Fruit fly (Drosophila melanogaster) whole organism, embryonic: ENCODE data around the gene CG43354.

Experiments used
- CG11398 ChIP-seq: fragments of 200-800 bp; sonication (Bioruptor generic); optimal IDR thresholded peaks from 2 replicates; lab custom pipeline; 2016; ENCODE audit warnings: missing biosample characterization, missing genetic modification characterization
- CG11456 ChIP-seq: fragments of 200-800 bp; sonication (Bioruptor generic); IDR thresholded peaks from 3 replicates; pipeline ENCODE4 v1.3.6; 2022; ENCODE audit warnings: missing biosample characterization, missing genetic modification characterization
- CG11696 ChIP-seq: fragments of 200-800 bp; sonication (Bioruptor generic); IDR thresholded peaks from 2 replicates; pipeline ENCODE4 v1.3.6; 2022; ENCODE audit warnings: missing biosample characterization, missing genetic modification characterization
- CG13287 ChIP-seq: fragments of 200-800 bp; sonication (Bioruptor generic); IDR thresholded peaks from 2 replicates; pipeline ENCODE4 v1.3.6; 2022; ENCODE audit warnings: missing biosample characterization, missing genetic modification characterization; ENCODE audit not compliant: partially characterized antibody
- CG13775 ChIP-seq: fragments of 200-800 bp; sonication (Bioruptor generic); optimal IDR thresholded peaks from 3 replicates; lab custom pipeline; 2017; ENCODE audit warnings: missing biosample characterization, mild to moderate bottlenecking, missing genetic modification characterization
- CG13894 ChIP-seq: fragments of 200-800 bp; sonication (Bioruptor generic); optimal IDR thresholded peaks from 3 replicates; lab custom pipeline; 2018; ENCODE audit warnings: missing biosample characterization, mild to moderate bottlenecking, missing genetic modification characterization, moderate library complexity
- CG15514 ChIP-seq: fragments of 200-800 bp; sonication (Bioruptor generic); optimal IDR thresholded peaks from 3 replicates; lab custom pipeline; 2017; ENCODE audit warnings: missing biosample characterization, missing genetic modification characterization, mild to moderate bottlenecking, moderate library complexity, missing genetic modification reagents
- CG15696 ChIP-seq: fragments of 200-800 bp; sonication (Bioruptor generic); optimal IDR thresholded peaks from 2 replicates; lab custom pipeline; 2019; ENCODE audit warnings: missing biosample characterization, mild to moderate bottlenecking, missing genetic modification characterization, moderate library complexity
- CG16863 ChIP-seq: fragments of 200-800 bp; sonication (Bioruptor generic); optimal IDR thresholded peaks from 3 replicates; lab custom pipeline; 2016; ENCODE audit warnings: missing biosample characterization, missing genetic modification characterization
- CG1792 ChIP-seq: fragments of 200-800 bp; sonication (Bioruptor generic); optimal IDR thresholded peaks from 2 replicates; lab custom pipeline; 2016; ENCODE audit warnings: missing biosample characterization, missing genetic modification characterization
- CG18764 ChIP-seq: fragments of 200-800 bp; sonication (Bioruptor generic); optimal IDR thresholded peaks from 3 replicates; lab custom pipeline; 2016; ENCODE audit warnings: missing biosample characterization, missing genetic modification characterization
- CG2129 ChIP-seq: fragments of 200-800 bp; sonication (Bioruptor generic); IDR thresholded peaks from 2 replicates; pipeline ENCODE4 v1.3.6; 2022; ENCODE audit warnings: missing biosample characterization, missing genetic modification characterization; ENCODE audit not compliant: partially characterized antibody
- CG2712 ChIP-seq: fragments of 200-800 bp; optimal IDR thresholded peaks from 3 replicates; lab custom pipeline; 2019; ENCODE audit warnings: missing biosample characterization, mild to moderate bottlenecking, missing genetic modification characterization, moderate library complexity
- CG31365 ChIP-seq: fragments of 200-800 bp; sonication (Bioruptor generic); optimal IDR thresholded peaks from 2 replicates; lab custom pipeline; 2018; ENCODE audit warnings: missing biosample characterization, mild to moderate bottlenecking, missing genetic modification characterization
- CG4328 ChIP-seq: fragments of 200-800 bp; sonication (Bioruptor generic); optimal IDR thresholded peaks from 3 replicates; lab custom pipeline; 2017; ENCODE audit warnings: missing biosample characterization, missing genetic modification reagents, missing genetic modification characterization
- CG5245 ChIP-seq: fragments of 200-800 bp; sonication (Bioruptor generic); optimal IDR thresholded peaks from 3 replicates; lab custom pipeline; 2016; ENCODE audit warnings: missing biosample characterization, missing genetic modification characterization
- CG7372 ChIP-seq: fragments of 200-800 bp; sonication (Bioruptor generic); IDR thresholded peaks from 2 replicates; pipeline ENCODE4 v1.3.6; 2022; ENCODE audit warnings: missing biosample characterization, missing genetic modification characterization
- CG9797 ChIP-seq: fragments of 200-800 bp; sonication (Bioruptor generic); optimal IDR thresholded peaks from 3 replicates; lab custom pipeline; 2018; ENCODE audit warnings: missing biosample characterization, mild to moderate bottlenecking, missing genetic modification characterization
- CG9817 ChIP-seq: fragments of 200-800 bp; sonication (Bioruptor generic); optimal IDR thresholded peaks from 2 replicates; lab custom pipeline; 2018; ENCODE audit warnings: missing biosample characterization, mild to moderate bottlenecking, missing genetic modification characterization, moderate library complexity
- D ChIP-seq, 2 experiments: fragments of 200-800 bp in 1 of 2; fragments of >200 bp in 1 of 2; sonication (Bioruptor generic) in 1 of 2; optimal IDR thresholded peaks; 2 replicates in 1 of 2; 3 replicates in 1 of 2; lab custom pipeline; 2017; ENCODE audit warnings: mild to moderate bottlenecking in 1 of 2, missing biosample characterization in 1 of 2, missing genetic modification characterization in 1 of 2, missing genetic modification reagents in 1 of 2
- Doc2 ChIP-seq: fragments of 200-800 bp; sonication (Bioruptor generic); IDR thresholded peaks from 2 replicates; pipeline ENCODE4 v1.3.6; 2022; ENCODE audit warnings: missing biosample characterization, missing genetic modification characterization
- ERR ChIP-seq: fragments of 200-800 bp; sonication (Bioruptor generic); optimal IDR thresholded peaks from 2 replicates; lab custom pipeline; 2016; ENCODE audit warnings: missing biosample characterization, missing genetic modification characterization
- Fer2 ChIP-seq: fragments of 200-800 bp; sonication (Bioruptor generic); optimal IDR thresholded peaks from 2 replicates; lab custom pipeline; 2018; ENCODE audit warnings: missing biosample characterization, mild to moderate bottlenecking, missing genetic modification characterization, moderate library complexity
- GATAe ChIP-seq: fragments of 200-800 bp; sonication (Bioruptor generic); conservative IDR thresholded peaks from 2 replicates; pipeline ENCODE4 v1.3.6; 2022; ENCODE audit warnings: missing biosample characterization, missing genetic modification characterization
- H2.0 ChIP-seq: fragments of 200-800 bp; sonication (Bioruptor generic); IDR thresholded peaks from 2 replicates; pipeline ENCODE4 v1.3.6; 2022; ENCODE audit warnings: missing biosample characterization, missing genetic modification characterization
- HLH3B ChIP-seq: fragments of 200-800 bp; sonication (Bioruptor generic); IDR thresholded peaks from 2 replicates; pipeline ENCODE4 v1.3.6; 2022; ENCODE audit warnings: missing biosample characterization, missing genetic modification characterization
- Nf-YC ChIP-seq: fragments of 200-800 bp; optimal IDR thresholded peaks from 3 replicates; lab custom pipeline; 2019; ENCODE audit warnings: missing biosample characterization, mild to moderate bottlenecking, missing genetic modification characterization, moderate library complexity
- TFAM ChIP-seq: fragments of 200-800 bp; sonication (Bioruptor generic); optimal IDR thresholded peaks from 2 replicates; lab custom pipeline; 2017; ENCODE audit warnings: missing biosample characterization, missing genetic modification characterization, inconsistent platforms
- az2 ChIP-seq: fragments of 200-800 bp; sonication (Bioruptor generic); optimal IDR thresholded peaks from 3 replicates; lab custom pipeline; 2016; ENCODE audit warnings: missing biosample characterization, missing genetic modification characterization
- cas ChIP-seq: fragments of 200-800 bp; sonication (Bioruptor generic); IDR thresholded peaks from 2 replicates; pipeline ENCODE4 v1.3.6; 2022; ENCODE audit warnings: missing biosample characterization, missing genetic modification characterization
- caup ChIP-seq: fragments of 200-800 bp; sonication (Bioruptor generic); optimal IDR thresholded peaks from 3 replicates; lab custom pipeline; 2017; ENCODE audit warnings: missing biosample characterization, mild to moderate bottlenecking, missing genetic modification characterization, moderate library complexity; ENCODE audit not compliant: severe bottlenecking
- croc ChIP-seq: fragments of 200-800 bp; sonication (Bioruptor generic); conservative IDR thresholded peaks from 3 replicates; pipeline ENCODE4 v1.3.6; 2022; ENCODE audit warnings: missing biosample characterization, missing genetic modification characterization
- cwo ChIP-seq: fragments of 200-800 bp; sonication (Bioruptor generic); optimal IDR thresholded peaks from 3 replicates; lab custom pipeline; 2017; ENCODE audit warnings: missing biosample characterization, missing genetic modification characterization, mild to moderate bottlenecking, moderate library complexity, missing genetic modification reagents
- danr ChIP-seq: fragments of 200-800 bp; sonication (Bioruptor generic); IDR thresholded peaks from 2 replicates; pipeline ENCODE4 v1.3.6; 2022; ENCODE audit warnings: missing biosample characterization, missing genetic modification characterization
- dmrt99B ChIP-seq: fragments of 200-800 bp; sonication (Bioruptor generic); optimal IDR thresholded peaks from 2 replicates; lab custom pipeline; 2018; ENCODE audit warnings: missing biosample characterization, mild to moderate bottlenecking, missing genetic modification characterization, moderate library complexity
- gsb-n ChIP-seq: fragments of 200-800 bp; sonication (Bioruptor generic); optimal IDR thresholded peaks from 3 replicates; lab custom pipeline; 2018; ENCODE audit warnings: missing biosample characterization, mild to moderate bottlenecking, missing genetic modification characterization
- jing ChIP-seq: fragments of 200-800 bp; sonication (Bioruptor generic); optimal IDR thresholded peaks from 2 replicates; lab custom pipeline; 2018; ENCODE audit warnings: missing biosample characterization, mild to moderate bottlenecking, missing genetic modification characterization
- kni ChIP-seq: fragments of 200-800 bp; sonication (Bioruptor generic); optimal IDR thresholded peaks from 3 replicates; lab custom pipeline; 2017; ENCODE audit warnings: mild to moderate bottlenecking, missing biosample characterization, missing genetic modification reagents, missing genetic modification characterization
- knrl ChIP-seq: fragments of 200-800 bp; sonication (Bioruptor generic); IDR thresholded peaks from 3 replicates; pipeline ENCODE4 v1.3.6; 2022; ENCODE audit warnings: missing biosample characterization, missing genetic modification characterization; ENCODE audit not compliant: partially characterized antibody
- lilli ChIP-seq: fragments of 200-800 bp; sonication (Bioruptor generic); optimal IDR thresholded peaks from 3 replicates; lab custom pipeline; 2016; ENCODE audit warnings: missing biosample characterization, missing genetic modification characterization
- mam ChIP-seq: fragments of 200-800 bp; sonication (Bioruptor generic); optimal IDR thresholded peaks from 3 replicates; lab custom pipeline; 2016; ENCODE audit warnings: missing biosample characterization, missing genetic modification characterization
- nerfin-1 ChIP-seq: fragments of 200-800 bp; sonication (Bioruptor generic); optimal IDR thresholded peaks from 3 replicates; lab custom pipeline; 2019; ENCODE audit warnings: missing biosample characterization, mild to moderate bottlenecking, missing genetic modification characterization, moderate library complexity
- odd ChIP-seq: fragments of 200-800 bp; sonication (Bioruptor generic); optimal IDR thresholded peaks from 2 replicates; lab custom pipeline; 2017; ENCODE audit warnings: missing biosample characterization, mild to moderate bottlenecking, missing genetic modification characterization
- peb ChIP-seq: fragments of 200-800 bp; sonication (Bioruptor generic); IDR thresholded peaks from 2 replicates; pipeline ENCODE4 v1.3.6; 2022; ENCODE audit warnings: missing biosample characterization, missing genetic modification characterization
- pros ChIP-seq: fragments of 200-800 bp; sonication (Bioruptor generic); optimal IDR thresholded peaks from 3 replicates; lab custom pipeline; 2019; ENCODE audit warnings: missing biosample characterization, mild to moderate bottlenecking, missing genetic modification characterization, moderate library complexity
- psq ChIP-seq: fragments of 200-800 bp; sonication (Bioruptor generic); optimal IDR thresholded peaks from 2 replicates; lab custom pipeline; 2017; ENCODE audit warnings: missing biosample characterization, missing genetic modification characterization
- salm ChIP-seq: fragments of 200-800 bp; sonication (Bioruptor generic); optimal IDR thresholded peaks from 2 replicates; lab custom pipeline; 2018; ENCODE audit warnings: missing biosample characterization, mild to moderate bottlenecking, missing genetic modification characterization
- zen ChIP-seq: fragments of 200-800 bp; sonication (Bioruptor generic); optimal IDR thresholded peaks from 3 replicates; lab custom pipeline; 2018; ENCODE audit warnings: missing biosample characterization, mild to moderate bottlenecking, missing genetic modification characterization, moderate library complexity

The CG43354 gene

dm6 chr2L:18319577-18320316 is 10.5 kb upstream of the CG43354 start, which contains the start of gene Fas3 (continued):
- no peak for TF ChIP-seq az2 (GFP tag; lab: Kevin White, UChicago)
- TF ChIP-seq CG31365 (tag; lab: Kevin White, UChicago) = peak; percentile 21
- TF ChIP-seq CG15696 (tag; lab: Kevin White, UChicago) = no peak
- TF ChIP-seq CG11398 = no peak
- TF ChIP-seq CG7372 (GFP tag; lab: Robert Waterston, UW) = no peak
- TF ChIP-seq cwo = no peak
- TF ChIP-seq TFAM (GFP tag; lab: Kevin White, UChicago) = no peak
- no peak for TF ChIP-seq CG9817 (tag; lab: Kevin White, UChicago)
- no peak for TF ChIP-seq peb
- peak; percentile 30 for TF ChIP-seq gsb-n
- no peak for TF ChIP-seq CG13775 (GFP tag; lab: Kevin White, UChicago)
- TF ChIP-seq pros (GFP tag; lab: Kevin White, UChicago) = no peak
- TF ChIP-seq Fer2 = no peak
- peak; percentile 0 for TF ChIP-seq kni
- no peak for TF ChIP-seq salm (tag; lab: Kevin White, UChicago)
- TF ChIP-seq Doc2 = no peak
- peak; percentile 8 for TF ChIP-seq lilli (GFP tag; lab: Kevin White, UChicago)
- TF ChIP-seq odd (GFP tag; lab: Kevin White, UChicago) = peak; percentile 55
- peak; percentile 94 for TF ChIP-seq CG13894 (tag; lab: Kevin White, UChicago)
- no peak for TF ChIP-seq CG4328 (GFP tag; lab: Kevin White, UChicago)
- no peak for TF ChIP-seq CG2129 (GFP tag; lab: Robert Waterston, UW)
- peak; percentile 17 for TF ChIP-seq CG2712 (tag; lab: Kevin White, UChicago)
- no peak for TF ChIP-seq croc (GFP tag; lab: Robert Waterston, UW)
- TF ChIP-seq jing (GFP tag; lab: Kevin White, UChicago) = peak; percentile 2
- no peak for TF ChIP-seq CG11696 (GFP tag; lab: Robert Waterston, UW)
- no peak for TF ChIP-seq CG18764 (GFP tag; lab: Kevin White, UChicago)
- no peak for TF ChIP-seq ERR (GFP tag; lab: Kevin White, UChicago)
- 0 out of 2 replicates have a peak, but pooled peaks have one; percentile 10 for TF ChIP-seq HLH3B
- peak; percentile 51; the same call in 1 of the 2 replicates for TF ChIP-seq CG13287 (GFP tag; lab: Robert Waterston, UW)
- peak; percentile 46; the same call in 2 of the 3 replicates for TF ChIP-seq knrl (GFP tag; lab: Robert Waterston, UW)
- TF ChIP-seq psq (GFP tag; lab: Kevin White, UChicago) = no peak
- no peak for TF ChIP-seq CG11456 (GFP tag; lab: Robert Waterston, UW)
- TF ChIP-seq CG16863 (GFP tag; lab: Kevin White, UChicago) = no peak
- no peak for TF ChIP-seq D (optimal IDR thresholded peaks at IDR 0.05; lab: Kevin White, UChicago)
- TF ChIP-seq D (GFP tag; optimal IDR thresholded peaks at IDR 0.05; lab: Kevin White, UChicago) = peak; percentile 37
- peak; percentile 21 for TF ChIP-seq nerfin-1
- no peak for TF ChIP-seq H2.0 (GFP tag; lab: Robert Waterston, UW)
- no peak for TF ChIP-seq danr (GFP tag; lab: Robert Waterston, UW)
- TF ChIP-seq cas (GFP tag; lab: Robert Waterston, UW) = no peak
- peak; percentile 47 for TF ChIP-seq CG15514 (GFP tag; lab: Kevin White, UChicago)
- TF ChIP-seq mam (GFP tag; lab: Kevin White, UChicago) = no peak
- no peak for TF ChIP-seq zen (tag; lab: Kevin White, UChicago)
- TF ChIP-seq CG1792 (GFP tag; lab: Kevin White, UChicago) = no peak
- TF ChIP-seq CG5245 (GFP tag; lab: Kevin White, UChicago) = no peak
- no peak for TF ChIP-seq CG9797 (GFP tag; lab: Kevin White, UChicago)
- no peak for TF ChIP-seq GATAe (GFP tag; lab: Robert Waterston, UW)
- peak; percentile 59 for TF ChIP-seq caup (GFP tag; lab: Kevin White, UChicago)
- TF ChIP-seq dmrt99B (tag; lab: Kevin White, UChicago) = no peak
- TF ChIP-seq Nf-YC (tag; lab: Kevin White, UChicago) = peak; percentile 8
